Fruit fly (Drosophila melanogaster): ENCODE results near the gene CG43335.

DNA sequence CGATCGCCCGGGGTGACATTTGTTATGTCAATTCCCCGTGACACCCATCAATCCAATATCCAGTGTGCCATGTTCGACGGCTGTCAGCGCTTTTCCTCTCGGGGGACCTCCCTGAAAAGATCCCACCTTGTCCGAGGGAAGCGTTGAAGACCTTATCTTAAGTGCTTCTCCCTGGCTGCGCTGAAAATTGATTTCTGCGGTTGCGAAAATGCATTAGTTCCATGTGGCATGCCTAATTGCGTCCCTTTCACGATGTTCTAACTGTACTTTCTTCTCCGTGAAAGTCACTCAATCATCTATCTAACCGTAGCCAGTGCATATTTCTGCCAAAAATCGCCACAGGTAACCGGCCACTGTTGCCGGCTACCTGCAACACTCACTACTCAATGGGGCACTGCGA, 13.6 kb downstream of the CG43335 start:
- no peak for TF ChIP-seq usp (GFP tag; optimal IDR thresholded peaks at IDR 0.05)
- no peak for TF ChIP-seq pan (optimal IDR thresholded peaks at IDR 0.05)
- no peak for TF ChIP-seq psq (optimal IDR thresholded peaks at IDR 0.05)
